Fruit fly (Drosophila melanogaster) whole organism, prepupa: ENCODE data around the gene CG8607.

ENCODE experiments used
- Blimp-1 ChIP-seq: fragments of 200-800 bp; sonication (Bioruptor generic); optimal IDR thresholded peaks from 3 replicates; lab custom pipeline; 2017; ENCODE audit warnings: missing biosample characterization, missing genetic modification characterization, mild to moderate bottlenecking, moderate library complexity, missing genetic modification reagents
- CG10631 ChIP-seq: fragments of 200-800 bp; sonication (Bioruptor generic); optimal IDR thresholded peaks from 2 replicates; lab custom pipeline; 2016; ENCODE audit warnings: missing biosample characterization, missing genetic modification characterization
- CG10669 ChIP-seq: fragments of 200-800 bp; sonication (Bioruptor generic); optimal IDR thresholded peaks from 3 replicates; lab custom pipeline; 2018; ENCODE audit warnings: missing biosample characterization, mild to moderate bottlenecking, missing genetic modification characterization, moderate library complexity
- CG11762 ChIP-seq: fragments of 200-800 bp; sonication (Bioruptor generic); optimal IDR thresholded peaks from 3 replicates; lab custom pipeline; 2016; ENCODE audit warnings: missing biosample characterization, missing genetic modification characterization; ENCODE audit not compliant: insufficient read depth
- CG15336 ChIP-seq: fragments of 200-800 bp; sonication (Bioruptor generic); IDR thresholded peaks from 2 replicates; pipeline ENCODE4 v1.3.6; 2022; ENCODE audit warnings: missing biosample characterization, missing genetic modification characterization
- CG1621 ChIP-seq: fragments of 200-800 bp; sonication (Bioruptor generic); optimal IDR thresholded peaks from 3 replicates; lab custom pipeline; 2018; ENCODE audit warnings: missing biosample characterization, mild to moderate bottlenecking, missing genetic modification characterization
- CG16779 ChIP-seq: fragments of 200-800 bp; sonication (Bioruptor generic); optimal IDR thresholded peaks from 3 replicates; lab custom pipeline; 2017; ENCODE audit warnings: missing biosample characterization, mild to moderate bottlenecking, missing genetic modification characterization
- CG31627 ChIP-seq: fragments of 200-800 bp; sonication (Bioruptor generic); optimal IDR thresholded peaks from 3 replicates; lab custom pipeline; 2016; ENCODE audit warnings: missing biosample characterization, missing genetic modification characterization
- CG32006 ChIP-seq: fragments of 200-800 bp; sonication (Bioruptor generic); optimal IDR thresholded peaks from 3 replicates; lab custom pipeline; 2017; ENCODE audit warnings: missing biosample characterization, mild to moderate bottlenecking, missing genetic modification characterization
- CG34406 ChIP-seq: fragments of 200-800 bp; sonication (Bioruptor generic); optimal IDR thresholded peaks from 3 replicates; lab custom pipeline; 2016; ENCODE audit warnings: missing biosample characterization, missing genetic modification characterization
- CG3919 ChIP-seq: fragments of 200-800 bp; sonication (Bioruptor generic); optimal IDR thresholded peaks from 3 replicates; lab custom pipeline; 2016; ENCODE audit warnings: missing biosample characterization, missing genetic modification characterization
- CG4318 ChIP-seq: fragments of 200-800 bp; sonication (Bioruptor generic); optimal IDR thresholded peaks from 3 replicates; lab custom pipeline; 2017; ENCODE audit warnings: missing biosample characterization, mild to moderate bottlenecking, missing genetic modification characterization
- CG6276 ChIP-seq: fragments of 200-800 bp; sonication (Bioruptor generic); optimal IDR thresholded peaks from 2 replicates; lab custom pipeline; 2017; ENCODE audit warnings: missing biosample characterization, mild to moderate bottlenecking, missing genetic modification characterization
- CG6792 ChIP-seq: fragments of 200-800 bp; sonication (Bioruptor generic); optimal IDR thresholded peaks from 3 replicates; lab custom pipeline; 2016; ENCODE audit warnings: missing biosample characterization, missing genetic modification characterization
- CG6854 ChIP-seq: fragments of 200-800 bp; sonication (Bioruptor generic); optimal IDR thresholded peaks from 2 replicates; lab custom pipeline; 2017; ENCODE audit warnings: missing biosample characterization, mild to moderate bottlenecking, missing genetic modification characterization
- CG8119 ChIP-seq: fragments of 200-800 bp; sonication (Bioruptor generic); IDR thresholded peaks from 3 replicates; pipeline ENCODE4 v1.3.6; 2022; ENCODE audit warnings: missing biosample characterization, missing genetic modification characterization
- CG8319 ChIP-seq: fragments of 200-800 bp; sonication (Bioruptor generic); optimal IDR thresholded peaks from 3 replicates; lab custom pipeline; 2016; ENCODE audit warnings: missing biosample characterization, missing genetic modification characterization
- CG8632 ChIP-seq: fragments of 200-800 bp; sonication (Bioruptor generic); optimal IDR thresholded peaks from 3 replicates; lab custom pipeline; 2016; ENCODE audit warnings: missing biosample characterization, missing genetic modification characterization
- CG9139 ChIP-seq: fragments of 200-800 bp; sonication (Bioruptor generic); optimal IDR thresholded peaks from 3 replicates; lab custom pipeline; 2017; ENCODE audit warnings: missing biosample characterization, mild to moderate bottlenecking, missing genetic modification characterization
- Eip75B ChIP-seq: fragments of 200-800 bp; sonication (Bioruptor generic); optimal IDR thresholded peaks from 3 replicates; lab custom pipeline; 2016; ENCODE audit warnings: missing biosample characterization, missing genetic modification characterization
- Eip78C ChIP-seq: fragments of 200-800 bp; sonication (Bioruptor generic); peaks from one replicate; lab custom pipeline; 2016; ENCODE audit warnings: missing biosample characterization, missing genetic modification characterization
- Eip93F ChIP-seq: fragments of 200-800 bp; sonication (Bioruptor generic); optimal IDR thresholded peaks from 2 replicates; lab custom pipeline; 2016; ENCODE audit warnings: missing biosample characterization, mild to moderate bottlenecking, missing genetic modification characterization
- Ets21C ChIP-seq: fragments of 200-800 bp; sonication (Bioruptor generic); optimal IDR thresholded peaks from 3 replicates; lab custom pipeline; 2016; ENCODE audit warnings: missing biosample characterization, missing genetic modification characterization
- Ets96B ChIP-seq: fragments of 200-800 bp; optimal IDR thresholded peaks from 2 replicates; lab custom pipeline; 2019; ENCODE audit warnings: missing biosample characterization, mild to moderate bottlenecking, missing genetic modification characterization, moderate library complexity
- Gug ChIP-seq: fragments of 200-800 bp; sonication (Bioruptor generic); IDR thresholded peaks from 2 replicates; pipeline ENCODE4 v1.3.6; 2022; ENCODE audit warnings: missing biosample characterization, missing genetic modification characterization
- Hr38 ChIP-seq: sonication (Bioruptor generic); optimal IDR thresholded peaks from 2 replicates; lab custom pipeline; 2016; ENCODE audit warnings: missing biosample characterization, missing genetic modification characterization
- Hr39 ChIP-seq: fragments of 200-800 bp; sonication (Bioruptor generic); optimal IDR thresholded peaks from 2 replicates; lab custom pipeline; 2016; ENCODE audit warnings: missing biosample characterization, missing genetic modification characterization
- Hr4 ChIP-seq: fragments of 200-800 bp; sonication (Bioruptor generic); optimal IDR thresholded peaks from 3 replicates; lab custom pipeline; 2016; ENCODE audit warnings: missing biosample characterization, missing genetic modification characterization
- Lpt ChIP-seq: fragments of 200-800 bp; sonication (Bioruptor generic); optimal IDR thresholded peaks from 3 replicates; lab custom pipeline; 2016; ENCODE audit warnings: missing biosample characterization, missing genetic modification characterization
- Met ChIP-seq: fragments of 200-800 bp; sonication (Bioruptor generic); optimal IDR thresholded peaks from 3 replicates; lab custom pipeline; 2016; ENCODE audit warnings: missing biosample characterization, missing genetic modification characterization
- Smox ChIP-seq: fragments of 200-800 bp; sonication (Bioruptor generic); optimal IDR thresholded peaks from 3 replicates; lab custom pipeline; 2016; ENCODE audit warnings: missing biosample characterization, missing genetic modification characterization
- Sox102F ChIP-seq: fragments of 200-800 bp; sonication (Bioruptor generic); optimal IDR thresholded peaks from 2 replicates; lab custom pipeline; 2016; ENCODE audit warnings: missing biosample characterization, mild to moderate bottlenecking, missing genetic modification characterization
- Sox14 ChIP-seq: fragments of 200-800 bp; sonication (Bioruptor generic); optimal IDR thresholded peaks from 3 replicates; lab custom pipeline; 2016; ENCODE audit warnings: missing biosample characterization, missing genetic modification characterization
- Sox15 ChIP-seq: fragments of 200-800 bp; sonication (Bioruptor generic); optimal IDR thresholded peaks from 3 replicates; lab custom pipeline; 2016; ENCODE audit warnings: missing biosample characterization, missing genetic modification characterization
- achi ChIP-seq: fragments of 200-800 bp; sonication (Bioruptor generic); optimal IDR thresholded peaks from 3 replicates; lab custom pipeline; 2016; ENCODE audit warnings: missing biosample characterization, missing genetic modification characterization
- acj6 ChIP-seq: fragments of 200-800 bp; sonication (Bioruptor generic); optimal IDR thresholded peaks from 3 replicates; lab custom pipeline; 2016; ENCODE audit warnings: missing biosample characterization, missing genetic modification characterization
- cyc ChIP-seq: fragments of 200-800 bp; sonication (Bioruptor generic); optimal IDR thresholded peaks from 3 replicates; lab custom pipeline; 2016; ENCODE audit warnings: missing biosample characterization, missing genetic modification characterization
- dac ChIP-seq: fragments of 200-800 bp; sonication (Bioruptor generic); optimal IDR thresholded peaks from 2 replicates; lab custom pipeline; 2017; ENCODE audit warnings: missing biosample characterization, mild to moderate bottlenecking, missing genetic modification characterization
- dsx ChIP-seq: fragments of 200-800 bp; optimal IDR thresholded peaks from 3 replicates; lab custom pipeline; 2019; ENCODE audit warnings: missing biosample characterization, mild to moderate bottlenecking, missing genetic modification characterization, moderate library complexity; ENCODE audit not compliant: poor library complexity, severe bottlenecking
- eg ChIP-seq: fragments of 200-800 bp; sonication (Bioruptor generic); IDR thresholded peaks from 3 replicates; pipeline ENCODE4 v1.3.6; 2022; ENCODE audit warnings: missing biosample characterization, missing genetic modification characterization
- esn ChIP-seq: fragments of 200-800 bp; sonication (Bioruptor generic); optimal IDR thresholded peaks from 2 replicates; lab custom pipeline; 2016; ENCODE audit warnings: missing biosample characterization, mild to moderate bottlenecking, missing genetic modification characterization, moderate library complexity
- fd59A ChIP-seq: fragments of 200-800 bp; sonication (Bioruptor generic); optimal IDR thresholded peaks from 2 replicates; lab custom pipeline; 2017; ENCODE audit warnings: missing biosample characterization, mild to moderate bottlenecking, missing genetic modification characterization, missing genetic modification reagents
- fd85E ChIP-seq: fragments of 200-800 bp; sonication (Bioruptor generic); optimal IDR thresholded peaks from 3 replicates; lab custom pipeline; 2016; ENCODE audit warnings: missing biosample characterization, missing genetic modification characterization
- fkh ChIP-seq: fragments of 200-800 bp; sonication (Bioruptor generic); optimal IDR thresholded peaks from 3 replicates; lab custom pipeline; 2017; ENCODE audit warnings: missing biosample characterization, mild to moderate bottlenecking, missing genetic modification characterization, moderate library complexity
- lz ChIP-seq: fragments of 200-800 bp; sonication (Bioruptor generic); optimal IDR thresholded peaks from 3 replicates; lab custom pipeline; 2016; ENCODE audit warnings: missing biosample characterization, missing genetic modification characterization
- net ChIP-seq: fragments of 200-800 bp; sonication (Bioruptor generic); optimal IDR thresholded peaks from 3 replicates; lab custom pipeline; 2016; ENCODE audit warnings: missing biosample characterization, missing genetic modification characterization
- pdm3 ChIP-seq: fragments of 200-800 bp; sonication (Bioruptor generic); optimal IDR thresholded peaks from 3 replicates; lab custom pipeline; 2016; ENCODE audit warnings: missing biosample characterization, missing genetic modification characterization
- salr ChIP-seq, 2 experiments: fragments of 200-800 bp; sonication (Bioruptor generic); optimal IDR thresholded peaks; 3 replicates each; lab custom pipeline; 2016 to 2018; ENCODE audit warnings: missing biosample characterization in 2 of 2, missing genetic modification characterization in 2 of 2, mild to moderate bottlenecking in 1 of 2
- ss ChIP-seq, 2 experiments: fragments of 200-800 bp; sonication (Bioruptor generic); optimal IDR thresholded peaks; 2 replicates in 1 of 2; 3 replicates in 1 of 2; lab custom pipeline; 2017 to 2018; ENCODE audit warnings: mild to moderate bottlenecking in 2 of 2, missing biosample characterization in 2 of 2, missing genetic modification characterization in 2 of 2, moderate library complexity in 1 of 2
- svp ChIP-seq: fragments of 200-800 bp; sonication (Bioruptor generic); peaks from one replicate; lab custom pipeline; 2016; ENCODE audit warnings: missing biosample characterization, missing genetic modification characterization
- topi ChIP-seq: fragments of 200-800 bp; sonication (Bioruptor generic); optimal IDR thresholded peaks from 3 replicates; lab custom pipeline; 2016; ENCODE audit warnings: missing biosample characterization, missing genetic modification characterization

CG8607 gene

dm6 chr3L:7367798-7368678, 48.2 kb downstream of the CG8607 start:
- TF ChIP-seq CG6854 (GFP tag; lab: Kevin White, UChicago) (no peak), CG15336 (peak; percentile 41), CG8119 (GFP tag; lab: Robert Waterston, UW) (peak; percentile 28; the same call in 1 of the 3 replicates), Eip75B (GFP tag; lab: Kevin White, UChicago) (no peak), net (GFP tag; lab: Kevin White, UChicago) (no peak), svp (GFP tag; lab: Kevin White, UChicago) (peak; percentile 48), Eip93F (GFP tag; lab: Kevin White, UChicago) (peak; percentile 73), Sox102F (GFP tag; lab: Kevin White, UChicago) (peak; percentile 46), lz (GFP tag; lab: Kevin White, UChicago) (peak; percentile 25), fd85E (GFP tag; lab: Kevin White, UChicago) (no peak), Hr39 (GFP tag; lab: Kevin White, UChicago) (peak; percentile 17), fkh (GFP tag; lab: Kevin White, UChicago) (peak; percentile 77), acj6 (GFP tag; lab: Kevin White, UChicago) (peak; percentile 10), esn (GFP tag; lab: Kevin White, UChicago) (peak; percentile 34), CG4318 (GFP tag; lab: Kevin White, UChicago) (no peak), Lpt (no peak), Ets96B (tag; lab: Kevin White, UChicago) (no peak), CG11762 (no peak), Met (GFP tag; lab: Kevin White, UChicago) (peak; percentile 20), Sox15 (GFP tag; lab: Kevin White, UChicago) (no peak), eg (no peak), Smox (no peak), Hr38 (GFP tag; lab: Kevin White, UChicago) (no peak), Hr4 (GFP tag; lab: Kevin White, UChicago) (peak; percentile 17), pdm3 (GFP tag; lab: Kevin White, UChicago) (no peak), CG3919 (GFP tag; lab: Kevin White, UChicago) (peak; percentile 8), fd59A (no peak), CG32006 (GFP tag; lab: Kevin White, UChicago) (peak; percentile 21), dsx (GFP tag; lab: Kevin White, UChicago) (no peak), salr (GFP tag; optimal IDR thresholded peaks at IDR 0.05; lab: Kevin White, UChicago) (no peak), Sox14 (GFP tag; lab: Kevin White, UChicago) (peak; percentile 94), CG6792 (no peak), Eip78C (GFP tag; lab: Kevin White, UChicago) (peak; percentile 82), topi (GFP tag; lab: Kevin White, UChicago) (peak; percentile 15), CG31627 (GFP tag; lab: Kevin White, UChicago) (peak; percentile 10), CG10631 (GFP tag; lab: Kevin White, UChicago) (no peak), ss (GFP tag; optimal IDR thresholded peaks at IDR 0.05; lab: Kevin White, UChicago) (peak; percentile 44 to 45), CG6276 (GFP tag; lab: Kevin White, UChicago) (no peak), cyc (GFP tag; lab: Kevin White, UChicago) (no peak), CG9139 (GFP tag; lab: Kevin White, UChicago) (no peak), Ets21C (GFP tag; lab: Kevin White, UChicago) (no peak), achi (GFP tag; lab: Kevin White, UChicago) (peak; percentile 8), CG34406 (no peak), CG8319 (GFP tag; lab: Kevin White, UChicago) (no peak), CG16779 (tag; lab: Kevin White, UChicago) (no peak), CG8632 (GFP tag; lab: Kevin White, UChicago) (peak; percentile 10), dac (GFP tag; lab: Kevin White, UChicago) (no peak), CG10669 (GFP tag; lab: Kevin White, UChicago) (peak; percentile 8), Gug (GFP tag; lab: Robert Waterston, UW) (no peak), Blimp-1 (peak; percentile 5), CG1621 (tag; lab: Kevin White, UChicago) (no peak)
